Fruit fly (Drosophila melanogaster) whole organism, wandering third instar larva: ENCODE data around the gene MFS3.

Experiments used
- CG32264 ChIP-seq: fragments of 200-800 bp; sonication (Bioruptor generic); optimal IDR thresholded peaks from 2 replicates; lab custom pipeline; 2016; ENCODE audit warnings: missing biosample characterization, missing genetic modification characterization
- CG9705 ChIP-seq: fragments of 200-800 bp; sonication (Bioruptor generic); optimal IDR thresholded peaks from 2 replicates; lab custom pipeline; 2018; ENCODE audit warnings: missing biosample characterization, mild to moderate bottlenecking, missing genetic modification characterization
- CrebA ChIP-seq: fragments of 200-800 bp; sonication (Bioruptor generic); optimal IDR thresholded peaks from 2 replicates; lab custom pipeline; 2016; ENCODE audit warnings: missing biosample characterization, mild to moderate bottlenecking, missing genetic modification characterization, borderline replicate concordance
- Dif ChIP-seq: fragments of 200-275, 200-300 bp; sonication (Bioruptor generic); optimal IDR thresholded peaks from 2 replicates; lab custom pipeline; 2018; ENCODE audit warnings: missing biosample characterization, missing genetic modification characterization; ENCODE audit not compliant: partially characterized antibody
- Hnf4 ChIP-seq: fragments of 200-800 bp; sonication (Bioruptor generic); optimal IDR thresholded peaks from 2 replicates; lab custom pipeline; 2016; ENCODE audit warnings: missing biosample characterization, mild to moderate bottlenecking, missing genetic modification characterization
- Hr83 ChIP-seq: fragments of 200-300 bp; sonication (Bioruptor generic); optimal IDR thresholded peaks from 2 replicates; lab custom pipeline; 2016; ENCODE audit warnings: missing biosample characterization, mild to moderate bottlenecking, missing genetic modification characterization, moderate library complexity; ENCODE audit not compliant: poor library complexity, severe bottlenecking
- Jra ChIP-seq: sonication (Bioruptor generic); optimal IDR thresholded peaks from 2 replicates; lab custom pipeline; 2016; ENCODE audit warnings: missing biosample characterization, missing genetic modification characterization
- Mio ChIP-seq: sonication (Bioruptor generic); optimal IDR thresholded peaks from 2 replicates; lab custom pipeline; 2016; ENCODE audit warnings: missing biosample characterization, missing genetic modification characterization
- Myc ChIP-seq: fragments of >200 bp; optimal IDR thresholded peaks from 2 replicates; lab custom pipeline; 2017
- N ChIP-seq: fragments of >200 bp; optimal IDR thresholded peaks from 2 replicates; lab custom pipeline; 2018; ENCODE audit warnings: missing biosample characterization, missing external identifiers, missing genetic modification characterization
- OdsH ChIP-seq: fragments of 200-800 bp; sonication (Bioruptor generic); optimal IDR thresholded peaks from 2 replicates; lab custom pipeline; 2016; ENCODE audit warnings: missing biosample characterization, mild to moderate bottlenecking, missing genetic modification characterization
- Rel ChIP-seq, 2 experiments: fragments of 200-800 bp; sonication (Bioruptor generic) in 1 of 2; optimal IDR thresholded peaks; 2 replicates in 1 of 2; 3 replicates in 1 of 2; lab custom pipeline; 2016 to 2019; ENCODE audit warnings: mild to moderate bottlenecking in 2 of 2, missing biosample characterization in 2 of 2, missing genetic modification characterization in 2 of 2, moderate library complexity in 1 of 2
- Vsx2 ChIP-seq: fragments of 200-300, 225-300 bp; sonication (Bioruptor generic); optimal IDR thresholded peaks from 2 replicates; lab custom pipeline; 2018; ENCODE audit warnings: missing biosample characterization, missing genetic modification characterization; ENCODE audit not compliant: partially characterized antibody
- br ChIP-seq: fragments of 200-800 bp; sonication (Bioruptor generic); optimal IDR thresholded peaks from 2 replicates; lab custom pipeline; 2016; ENCODE audit warnings: missing biosample characterization, missing genetic modification characterization
- dl ChIP-seq, 2 experiments: fragments of 175-275, 200-275 bp in 1 of 2; fragments of 200-275 bp in 1 of 2; sonication (Bioruptor generic); optimal IDR thresholded peaks; lab custom pipeline; 2018; ENCODE audit warnings: mild to moderate bottlenecking in 2 of 2, missing biosample characterization in 2 of 2, missing genetic modification characterization in 2 of 2, moderate library complexity in 2 of 2; ENCODE audit not compliant: partially characterized antibody in 2 of 2, insufficient read depth in 1 of 2
- dsf ChIP-seq: sonication (Bioruptor generic); optimal IDR thresholded peaks from 2 replicates; lab custom pipeline; 2016; ENCODE audit warnings: missing biosample characterization, missing genetic modification characterization, borderline replicate concordance
- ey ChIP-seq: fragments of 200-800 bp; sonication (Bioruptor generic); optimal IDR thresholded peaks from 2 replicates; lab custom pipeline; 2016; ENCODE audit warnings: missing biosample characterization, missing genetic modification characterization
- foxo ChIP-seq, 2 experiments: fragments of 200-800 bp; sonication (Bioruptor generic); optimal IDR thresholded peaks; 2 replicates in 1 of 2; 3 replicates in 1 of 2; lab custom pipeline; 2016 to 2017; ENCODE audit warnings: missing biosample characterization in 2 of 2, missing genetic modification characterization in 2 of 2
- fru ChIP-seq: fragments of 200-800 bp; sonication (Bioruptor generic); optimal IDR thresholded peaks from 3 replicates; lab custom pipeline; 2016; ENCODE audit warnings: missing biosample characterization, mild to moderate bottlenecking, missing genetic modification characterization
- h ChIP-seq: fragments of 200-800 bp; sonication (Bioruptor generic); optimal IDR thresholded peaks from 3 replicates; lab custom pipeline; 2016; ENCODE audit warnings: missing biosample characterization, mild to moderate bottlenecking, missing genetic modification characterization
- pan ChIP-seq: fragments of >200 bp; optimal IDR thresholded peaks from 2 replicates; lab custom pipeline; 2017
- psq ChIP-seq: fragments of 200-800 bp; sonication (Bioruptor generic); optimal IDR thresholded peaks from 3 replicates; lab custom pipeline; 2017; ENCODE audit warnings: missing biosample characterization, mild to moderate bottlenecking, missing genetic modification characterization, moderate library complexity
- rgr ChIP-seq: fragments of 200-800 bp; sonication (Bioruptor generic); optimal IDR thresholded peaks from 3 replicates; lab custom pipeline; 2016; ENCODE audit warnings: missing biosample characterization, mild to moderate bottlenecking, missing genetic modification characterization
- sage ChIP-seq: fragments of 200-800 bp; sonication (Bioruptor generic); optimal IDR thresholded peaks from 2 replicates; lab custom pipeline; 2016; ENCODE audit warnings: missing biosample characterization, mild to moderate bottlenecking, missing genetic modification characterization
- woc ChIP-seq: sonication (Bioruptor generic); optimal IDR thresholded peaks from 2 replicates; lab custom pipeline; 2016; ENCODE audit warnings: missing biosample characterization, mild to moderate bottlenecking, missing genetic modification characterization

The MFS3 gene

DNA sequence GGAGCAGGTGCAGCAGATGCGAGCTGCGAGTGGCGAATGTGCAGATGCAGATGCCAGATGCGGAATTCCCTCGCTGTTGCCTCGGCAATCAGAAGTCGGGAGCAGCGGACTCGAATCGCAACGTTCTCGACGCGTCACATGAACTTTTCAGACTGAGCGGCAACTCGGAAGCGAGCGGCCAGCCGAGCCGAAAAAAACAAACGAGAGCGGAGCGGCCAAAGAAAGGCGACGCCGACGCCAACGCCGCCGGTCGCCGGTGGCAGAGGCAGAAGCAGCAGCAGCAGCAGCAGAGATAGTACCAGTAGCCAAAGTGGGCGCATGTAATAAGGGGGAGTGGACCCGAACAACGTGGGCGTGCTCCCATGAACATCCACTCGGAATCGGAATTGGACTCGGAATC is 40.7 kb upstream of the MFS3 start, which contains the start of gene CG4629:
Gene CG4629 (minus strand): TSS at position 156 of the 400 bp plus-strand sequence.
- TF ChIP-seq br (no peak), Dif (GFP tag; lab: Kevin White, UChicago) (peak; percentile 59), h (no peak), woc (no peak), Mio (GFP tag; lab: Kevin White, UChicago) (no peak), foxo (GFP tag; optimal IDR thresholded peaks at IDR 0.05; lab: Kevin White, UChicago) (no peak), Rel (GFP tag; optimal IDR thresholded peaks at IDR 0.05; lab: Kevin White, UChicago) (no peak), Rel (tag; optimal IDR thresholded peaks at IDR 0.05; lab: Kevin White, UChicago) (peak; percentile 20), sage (GFP tag; lab: Kevin White, UChicago) (no peak), pan (lab: Kevin White, UChicago) (no peak), fru (GFP tag; lab: Kevin White, UChicago) (peak; percentile 13), Myc (lab: Kevin White, UChicago) (no peak)
- TF ChIP-seq, all 38 proteins: peak for 3

DNA sequence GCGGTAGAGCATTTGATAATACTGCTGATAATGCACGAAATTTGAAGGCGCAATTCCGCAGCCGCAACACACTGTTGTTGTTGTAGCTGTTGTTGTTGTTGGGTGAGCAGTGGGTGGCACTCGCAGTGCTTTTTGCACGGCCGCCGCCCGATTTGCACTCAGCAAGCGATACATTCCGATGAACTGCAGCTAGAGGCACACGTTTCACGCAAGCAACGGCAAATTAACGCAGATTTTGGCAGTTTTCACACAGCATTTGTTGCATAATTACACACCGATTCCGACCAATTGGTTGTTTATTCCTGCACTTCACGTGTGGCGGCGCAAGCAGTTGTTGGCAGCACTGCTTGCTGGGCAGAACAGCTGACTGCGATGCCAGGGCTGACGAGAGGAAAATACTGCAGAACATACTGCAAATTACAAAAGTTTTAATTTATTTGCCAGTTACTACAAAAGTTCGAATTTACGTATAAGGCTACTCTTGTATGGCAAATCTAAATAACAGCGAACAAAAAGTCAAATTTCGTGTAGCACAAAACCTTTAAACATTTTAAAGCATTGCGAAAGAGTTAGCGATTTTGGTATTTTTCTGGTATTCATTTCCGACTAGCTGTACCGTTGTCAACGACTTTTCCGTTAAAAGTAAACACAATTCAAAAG is 34.8 kb upstream of the MFS3 start, which contains the start of the genes PolrMT and CG14339:
Gene PolrMT (minus strand): TSS at position 345 of the 660 bp plus-strand sequence.
Gene CG14339 (plus strand): TSS at position 512 of the 660 bp plus-strand sequence.
- TF ChIP-seq OdsH (GFP tag; lab: Kevin White, UChicago) (no peak), CG9705 (GFP tag; lab: Kevin White, UChicago) (no peak), Rel (GFP tag; optimal IDR thresholded peaks at IDR 0.05; lab: Kevin White, UChicago) (no peak), Rel (tag; optimal IDR thresholded peaks at IDR 0.05; lab: Kevin White, UChicago) (peak; percentile 36), foxo (GFP tag; optimal IDR thresholded peaks at IDR 0.05; lab: Kevin White, UChicago) (no peak), Myc (lab: Kevin White, UChicago) (peak; percentile 6), N (GFP tag; lab: Kevin White, UChicago) (peak; percentile 51), rgr (GFP tag; lab: Kevin White, UChicago) (peak; percentile 27)

DNA sequence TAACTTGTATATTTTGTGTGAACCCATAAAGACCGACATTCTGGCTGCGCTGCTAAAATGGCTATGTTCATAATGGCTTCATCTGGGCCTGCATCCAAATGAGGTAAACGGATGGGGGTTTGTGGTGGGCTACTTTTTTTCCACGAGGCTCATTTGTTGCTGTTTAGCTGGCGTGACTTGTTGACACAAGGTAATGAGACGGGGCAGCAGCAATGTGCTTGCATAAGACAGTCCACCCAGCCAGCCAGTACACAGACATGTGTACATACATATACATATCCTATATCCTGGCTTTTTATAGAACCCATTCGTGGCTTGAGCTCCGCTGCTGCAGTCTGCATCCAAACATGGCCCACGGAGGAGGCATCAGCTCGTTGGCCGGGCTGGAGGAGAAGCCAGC is 30.4 kb upstream of the MFS3 start, which contains the start of gene CG14340:
Gene CG14340 (plus strand): TSS at position 301 of the 400 bp plus-strand sequence.
- TF ChIP-seq OdsH (GFP tag; lab: Kevin White, UChicago): no peak
- no peak for TF ChIP-seq foxo (GFP tag; optimal IDR thresholded peaks at IDR 0.05; lab: Kevin White, UChicago)
- TF ChIP-seq dl (GFP tag; optimal IDR thresholded peaks at IDR 0.05; lab: Kevin White, UChicago; ENCODE audit: insufficient read depth in 1 of 2, partially characterized antibody in 2 of 2): no peak
- no peak for TF ChIP-seq CG32264 (GFP tag; lab: Kevin White, UChicago)
- TF ChIP-seq Hr83: no peak
- no peak for TF ChIP-seq CrebA
- no peak for TF ChIP-seq Vsx2 (GFP tag; lab: Kevin White, UChicago)
- TF ChIP-seq psq (GFP tag; lab: Kevin White, UChicago): no peak
- no peak for TF ChIP-seq Dif (GFP tag; lab: Kevin White, UChicago)

dm6 chr2L:1114230-1114629 is 28.8 kb upstream of the MFS3 start:
- TF ChIP-seq Rel (GFP tag; optimal IDR thresholded peaks at IDR 0.05; lab: Kevin White, UChicago) (no peak), Rel (tag; optimal IDR thresholded peaks at IDR 0.05; lab: Kevin White, UChicago) (peak; percentile 84), ey (no peak)

- TF ChIP-seq pan (lab: Kevin White, UChicago): no peak
- TF ChIP-seq Jra: peak; percentile 48
- TF ChIP-seq br: peak; percentile 19
- TF ChIP-seq CG32264 (GFP tag; lab: Kevin White, UChicago): no peak
- no peak for TF ChIP-seq ey
- TF ChIP-seq Rel (GFP tag; optimal IDR thresholded peaks at IDR 0.05; lab: Kevin White, UChicago): peak; percentile 58
- TF ChIP-seq Rel (tag; optimal IDR thresholded peaks at IDR 0.05; lab: Kevin White, UChicago): peak; percentile 74
- peak in 1 of 2 experiments; percentile 2 for TF ChIP-seq foxo (GFP tag; optimal IDR thresholded peaks at IDR 0.05; lab: Kevin White, UChicago)
- no peak for TF ChIP-seq dsf (GFP tag; lab: Kevin White, UChicago)
- peak; percentile 24 for TF ChIP-seq fru (GFP tag; lab: Kevin White, UChicago)
- peak; percentile 67 for TF ChIP-seq h
- peak; percentile 76 for TF ChIP-seq Hnf4 (GFP tag; lab: Kevin White, UChicago)
- TF ChIP-seq, all 38 proteins: peak for 7
Observed at dm6 chr2L:1116661-1117322, 26.2 kb upstream of the MFS3 start.
